Fruit fly (Drosophila melanogaster) whole organism, prepupa: Measurements from ENCODE around the gene Tsp26A.

ENCODE experiments used
- CG3919 ChIP-seq: fragments of 200-800 bp; sonication (Bioruptor generic); optimal IDR thresholded peaks from 3 replicates; lab custom pipeline; 2016; ENCODE audit warnings: missing biosample characterization, missing genetic modification characterization
- acj6 ChIP-seq: fragments of 200-800 bp; sonication (Bioruptor generic); optimal IDR thresholded peaks from 3 replicates; lab custom pipeline; 2016; ENCODE audit warnings: missing biosample characterization, missing genetic modification characterization

DNA sequence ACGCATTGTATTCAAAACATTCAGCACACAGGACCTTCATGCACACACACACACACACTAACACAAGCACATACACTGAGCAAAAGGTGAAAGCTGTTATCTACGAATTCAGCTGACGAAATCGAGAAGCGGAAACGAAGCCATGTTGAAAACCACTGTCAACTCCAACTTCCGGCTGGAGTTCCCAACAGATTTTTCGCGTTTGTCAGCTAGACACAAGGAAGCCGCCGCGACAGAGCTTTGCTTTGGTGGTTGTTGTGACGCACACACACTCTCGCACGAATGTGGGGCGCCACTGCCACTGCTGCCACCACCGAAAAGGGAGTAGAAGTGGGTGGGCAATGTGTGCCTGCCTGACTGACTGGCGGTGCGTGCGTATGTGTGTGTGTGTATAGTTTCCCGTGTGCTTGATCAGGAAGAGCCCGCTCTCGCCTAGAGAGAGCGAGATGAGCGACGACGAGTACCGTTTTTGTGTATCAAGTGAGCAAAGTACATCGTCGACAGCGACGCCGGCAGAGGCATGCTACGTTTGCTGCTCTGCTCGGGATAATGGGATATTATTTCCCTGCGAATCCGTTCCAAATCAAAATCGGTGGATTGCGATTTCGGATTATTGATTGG is 2.3 kb upstream of the Tsp26A start:
- TF ChIP-seq acj6 (GFP tag; lab: Kevin White, UChicago) = no peak
- TF ChIP-seq CG3919 (GFP tag; lab: Kevin White, UChicago) = no peak
